Worm (Caenorhabditis elegans) whole organism, L3 larva: ENCODE results near the gene enpp-1.

Experiments used
- R02D3.7 ChIP-seq: fragments of 150-350 bp; optimal IDR thresholded peaks from 2 replicates; lab custom pipeline; 2014; ENCODE audit warnings: missing biosample characterization, missing genetic modification characterization
- aly-2 ChIP-seq: fragments of 150-350 bp; optimal IDR thresholded peaks from 2 replicates; lab custom pipeline; 2014; ENCODE audit warnings: missing biosample characterization, missing genetic modification characterization
- ama-1 ChIP-seq: fragments of 150-350 bp; optimal IDR thresholded peaks from 2 replicates; lab custom pipeline; 2018
- ceh-82 ChIP-seq: fragments of 150-350 bp; optimal IDR thresholded peaks from 2 replicates; lab custom pipeline; 2014; ENCODE audit warnings: missing biosample characterization, missing genetic modification characterization
- ceh-9 ChIP-seq: sonication (generic microtip); optimal IDR thresholded peaks from 2 replicates; lab custom pipeline; 2018; ENCODE audit warnings: missing biosample characterization, missing genetic modification characterization
- egl-27 ChIP-seq: sonication (generic microtip); optimal IDR thresholded peaks from 4 replicates; lab custom pipeline; 2017; ENCODE audit warnings: missing biosample characterization, missing genetic modification reagents, missing genetic modification characterization
- egl-5 ChIP-seq: fragments of 150-350 bp; optimal IDR thresholded peaks from 2 replicates; lab custom pipeline; 2017; ENCODE audit warnings: missing biosample characterization, missing genetic modification reagents, missing genetic modification characterization, inconsistent platforms
- elt-1 ChIP-seq: fragments of 150-350 bp; optimal IDR thresholded peaks from 2 replicates; lab custom pipeline; 2014; ENCODE audit warnings: missing biosample characterization, missing genetic modification characterization
- elt-2 ChIP-seq: sonication (generic microtip); optimal IDR thresholded peaks from 2 replicates; lab custom pipeline; 2016; ENCODE audit warnings: missing genetic modification reagents, mild to moderate bottlenecking, missing genetic modification characterization, missing compliant biosample characterization
- elt-3 ChIP-seq, 3 experiments: fragments of 150-350 bp in 1 of 3; sonication (generic microtip) in 2 of 3; optimal IDR thresholded peaks; 2 replicates in 2 of 3; 4 replicates in 1 of 3; lab custom pipeline; 2014 to 2017; ENCODE audit warnings: missing biosample characterization in 3 of 3, missing genetic modification characterization in 3 of 3
- eor-1 ChIP-seq, 2 experiments: fragments of 150-350 bp; optimal IDR thresholded peaks; 2 replicates each; lab custom pipeline; 2014 to 2018; ENCODE audit warnings: missing biosample characterization in 2 of 2, missing genetic modification characterization in 2 of 2
- fkh-10 ChIP-seq: sonication (generic microtip); optimal IDR thresholded peaks from 2 replicates; lab custom pipeline; 2017; ENCODE audit warnings: missing biosample characterization, missing genetic modification reagents, missing genetic modification characterization
- fkh-2 ChIP-seq: fragments of 150-350 bp; optimal IDR thresholded peaks from 2 replicates; lab custom pipeline; 2014; ENCODE audit warnings: missing biosample characterization, missing genetic modification reagents, missing genetic modification characterization
- jun-1 ChIP-seq: fragments of 150-350 bp; optimal IDR thresholded peaks from 2 replicates; lab custom pipeline; 2014; ENCODE audit warnings: missing biosample characterization, missing genetic modification reagents, missing genetic modification characterization
- lin-15B ChIP-seq: fragments of 150-350 bp; optimal IDR thresholded peaks from 2 replicates; lab custom pipeline; 2014; ENCODE audit warnings: missing biosample characterization, missing genetic modification characterization
- lsy-12 ChIP-seq: sonication (generic microtip); optimal IDR thresholded peaks from 2 replicates; lab custom pipeline; 2016; ENCODE audit warnings: mild to moderate bottlenecking, missing genetic modification characterization, missing compliant biosample characterization
- mdl-1 ChIP-seq: fragments of 150-350 bp; optimal IDR thresholded peaks from 2 replicates; lab custom pipeline; 2014; ENCODE audit warnings: missing biosample characterization, missing genetic modification characterization
- mml-1 ChIP-seq: fragments of 150-350 bp; sonication (generic microtip); optimal IDR thresholded peaks from 3 replicates; lab custom pipeline; 2014; ENCODE audit warnings: missing biosample characterization, missing genetic modification characterization
- nfya-1 ChIP-seq: sonication (generic microtip); optimal IDR thresholded peaks from 2 replicates; lab custom pipeline; 2017; ENCODE audit warnings: missing genetic modification characterization, mild to moderate bottlenecking, missing compliant biosample characterization, antibody characterized with exemption, moderate library complexity; ENCODE audit not compliant: insufficient read depth
- nhr-11 ChIP-seq: fragments of 150-350 bp; optimal IDR thresholded peaks from 2 replicates; lab custom pipeline; 2014; ENCODE audit warnings: missing biosample characterization, missing genetic modification characterization
- nhr-23 ChIP-seq: fragments of 150-350 bp; optimal IDR thresholded peaks from 2 replicates; lab custom pipeline; 2014; ENCODE audit warnings: missing biosample characterization, missing genetic modification reagents, missing genetic modification characterization
- nhr-237 ChIP-seq: fragments of 150-350 bp; optimal IDR thresholded peaks from 2 replicates; lab custom pipeline; 2014; ENCODE audit warnings: missing biosample characterization, missing genetic modification characterization
- nhr-28 ChIP-seq: fragments of 150-350 bp; optimal IDR thresholded peaks from 2 replicates; lab custom pipeline; 2014; ENCODE audit warnings: missing biosample characterization, missing genetic modification characterization
- nhr-43 ChIP-seq: sonication (generic microtip); optimal IDR thresholded peaks from 2 replicates; lab custom pipeline; 2016; ENCODE audit warnings: mild to moderate bottlenecking, missing genetic modification characterization, missing compliant biosample characterization; ENCODE audit not compliant: poor library complexity, severe bottlenecking
- nhr-67 ChIP-seq: fragments of 150-350 bp; optimal IDR thresholded peaks from 2 replicates; lab custom pipeline; 2014; ENCODE audit warnings: missing biosample characterization, missing genetic modification characterization
- nhr-76 ChIP-seq: fragments of 150-350 bp; sonication (generic microtip); optimal IDR thresholded peaks from 5 replicates; lab custom pipeline; 2014; ENCODE audit warnings: missing biosample characterization, missing genetic modification characterization
- nhr-77 ChIP-seq: fragments of 150-350 bp; optimal IDR thresholded peaks from 2 replicates; lab custom pipeline; 2014; ENCODE audit warnings: missing biosample characterization, missing genetic modification characterization
- pqm-1 ChIP-seq: fragments of 150-350 bp; optimal IDR thresholded peaks from 2 replicates; lab custom pipeline; 2017; ENCODE audit warnings: missing biosample characterization, missing genetic modification characterization, inconsistent platforms
- skn-1 ChIP-seq: fragments of 150-350 bp; optimal IDR thresholded peaks from 2 replicates; lab custom pipeline; 2014; ENCODE audit warnings: missing biosample characterization, missing genetic modification characterization
- tbx-2 ChIP-seq: sonication (generic microtip); optimal IDR thresholded peaks from 2 replicates; lab custom pipeline; 2016; ENCODE audit warnings: mild to moderate bottlenecking, missing genetic modification characterization, missing compliant biosample characterization
- unc-39 ChIP-seq: sonication (generic microtip); optimal IDR thresholded peaks from 4 replicates; lab custom pipeline; 2017; ENCODE audit warnings: missing biosample characterization, missing genetic modification characterization
- unc-62 ChIP-seq: fragments of 150-350 bp; sonication (generic microtip); optimal IDR thresholded peaks from 4 replicates; lab custom pipeline; 2014; ENCODE audit warnings: missing biosample characterization, missing genetic modification reagents, missing genetic modification characterization
- zag-1 ChIP-seq: fragments of 150-350 bp; optimal IDR thresholded peaks from 2 replicates; lab custom pipeline; 2014; ENCODE audit warnings: missing biosample characterization, missing genetic modification characterization
- ztf-11 ChIP-seq: fragments of 150-350 bp; optimal IDR thresholded peaks from 2 replicates; lab custom pipeline; 2014; ENCODE audit warnings: missing biosample characterization, missing genetic modification characterization
- ztf-4 ChIP-seq: fragments of 150-350 bp; optimal IDR thresholded peaks from 2 replicates; lab custom pipeline; 2014; ENCODE audit warnings: missing biosample characterization, missing genetic modification characterization

The enpp-1 gene

ce11 chrV:12140625-12141024 is 9.4 kb downstream of the enpp-1 start, which contains the start of gene C27A7.3:
TSS of gene C27A7.3 (plus strand) at chrV:12140925.
- TF ChIP-seq lsy-12 (tag; lab: Kevin White, UChicago) (no peak), nhr-76 (tag; lab: Kevin White, UChicago) (no peak), mml-1 (tag; lab: Kevin White, UChicago) (no peak), pqm-1 (tag; lab: Kevin White, UChicago) (no peak), nhr-11 (no peak), skn-1 (tag; lab: Kevin White, UChicago) (no peak), aly-2 (tag; lab: Kevin White, UChicago) (no peak), egl-5 (tag; lab: Kevin White, UChicago) (no peak), nhr-23 (no peak), nfya-1 (no peak), ceh-82 (no peak)

ce11 chrV:12150607-12151006 is 19.4 kb downstream of the enpp-1 start, which contains the start of gene che-11:
TSS of gene che-11 (minus strand) at chrV:12150707.
- TF ChIP-seq unc-39 (tag; lab: Kevin White, UChicago) (no peak), jun-1 (tag; lab: Kevin White, UChicago) (no peak), elt-1 (tag; lab: Kevin White, UChicago) (no peak), fkh-10 (GFP tag; lab: Kevin White, UChicago) (no peak), nhr-67 (tag; lab: Kevin White, UChicago) (no peak), ztf-4 (tag; lab: Kevin White, UChicago) (no peak), tbx-2 (tag; lab: Kevin White, UChicago) (no peak), nhr-43 (tag; lab: Kevin White, UChicago) (no peak)

- TF ChIP-seq pqm-1 (tag; lab: Kevin White, UChicago) (no peak), jun-1 (tag; lab: Kevin White, UChicago) (no peak), nfya-1 (no peak), zag-1 (no peak), nhr-67 (tag; lab: Kevin White, UChicago) (no peak), nhr-23 (no peak), unc-39 (tag; lab: Kevin White, UChicago) (no peak), aly-2 (tag; lab: Kevin White, UChicago) (no peak), fkh-2 (tag; lab: Kevin White, UChicago) (no peak), ztf-4 (tag; lab: Kevin White, UChicago) (no peak), R02D3.7 (no peak), unc-62 (GFP tag; lab: Kevin White, UChicago) (no peak)
These were observed 21.6 kb downstream of the enpp-1 start, which contains the start of gene C27A7.8 for ce11 chrV:12152857-12153256. TSS of gene C27A7.8 (plus strand) at chrV:12153157.

ce11 chrV:12153784-12154183 is 22.5 kb downstream of the enpp-1 start:
- no peak for TF ChIP-seq unc-62 (GFP tag; lab: Kevin White, UChicago)
- TF ChIP-seq nhr-11 = no peak
- no peak for TF ChIP-seq unc-39 (tag; lab: Kevin White, UChicago)
- TF ChIP-seq pqm-1 (tag; lab: Kevin White, UChicago) = no peak
- TF ChIP-seq nhr-77 (tag; lab: Kevin White, UChicago) = no peak
- TF ChIP-seq skn-1 (tag; lab: Kevin White, UChicago) = no peak
- no peak for TF ChIP-seq lin-15B (tag; lab: Kevin White, UChicago)
- TF ChIP-seq ztf-11 (tag; lab: Kevin White, UChicago) = no peak
- no peak for TF ChIP-seq nhr-28
- TF ChIP-seq, all 47 proteins: peak for 0

ce11 chrV:12154554-12154953 is 23.3 kb downstream of the enpp-1 start, which contains the start of gene C27A7.9:
TSS of gene C27A7.9 (minus strand) at chrV:12154654.
- TF ChIP-seq elt-3 (tag; optimal IDR thresholded peaks at IDR 0.05; lab: Kevin White, UChicago) (no peak), eor-1 (tag; optimal IDR thresholded peaks at IDR 0.05; lab: Kevin White, UChicago) (no peak), fkh-2 (tag; lab: Kevin White, UChicago) (no peak), ceh-9 (tag; lab: Kevin White, UChicago) (no peak), mdl-1 (tag; lab: Kevin White, UChicago) (no peak), ztf-4 (tag; lab: Kevin White, UChicago) (no peak), elt-2 (tag; lab: Kevin White, UChicago) (no peak), nhr-28 (no peak), egl-27 (tag; lab: Kevin White, UChicago) (no peak), fkh-10 (GFP tag; lab: Kevin White, UChicago) (no peak), nhr-23 (no peak), elt-1 (tag; lab: Kevin White, UChicago) (no peak), nhr-237 (no peak), ama-1 (no peak)
